Fruit fly (Drosophila melanogaster): ENCODE results near the gene Jhbp15.

The Jhbp15 gene

DNA sequence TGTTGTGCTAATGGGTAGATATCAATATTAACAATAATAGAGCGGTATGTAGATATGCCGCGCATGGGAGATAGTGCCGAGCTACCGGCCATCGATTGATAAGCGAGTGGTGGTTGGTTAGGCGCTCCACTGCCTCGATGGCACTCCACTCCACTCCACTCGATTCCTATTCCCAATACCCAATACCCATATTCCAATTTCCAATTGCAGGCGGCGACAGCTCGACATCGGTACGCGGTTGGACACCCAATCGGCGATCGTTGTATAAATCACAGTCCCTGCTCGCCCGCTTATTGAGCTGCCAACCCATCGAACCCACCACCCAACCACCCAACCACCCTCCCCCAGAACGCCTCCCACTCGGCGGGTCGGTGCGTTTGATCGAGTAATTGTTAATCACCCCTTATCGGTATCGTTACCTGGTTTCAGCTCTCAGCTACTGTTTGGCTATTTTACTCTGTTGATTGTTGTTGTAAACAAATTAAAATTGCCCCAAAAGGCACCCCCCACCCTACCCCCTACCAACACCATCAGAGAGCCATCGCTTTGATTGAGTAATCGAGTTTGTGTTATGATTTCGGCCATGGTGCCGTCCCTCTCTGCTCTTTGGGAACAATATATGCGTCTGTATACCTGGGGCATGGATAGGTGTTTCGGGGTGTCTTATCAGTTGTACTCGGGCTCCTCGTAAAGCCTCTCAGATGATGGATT lies 30.3 kb upstream of the Jhbp15 start, which contains the start of gene HHEX (continued):
- TF ChIP-seq Fer1 (GFP tag; optimal IDR thresholded peaks at IDR 0.05) (peak; percentile 7), sd (tag; optimal IDR thresholded peaks at IDR 0.05) (peak; percentile 76), crc (GFP tag; optimal IDR thresholded peaks at IDR 0.05) (no peak), chinmo (GFP tag; IDR thresholded peaks at IDR 0.05; ENCODE audit: partially characterized antibody) (0 out of 4 replicates have a peak, but pooled peaks have one; percentile 43), lab (GFP tag; optimal IDR thresholded peaks at IDR 0.05) (peak; percentile 95), en (GFP tag; optimal IDR thresholded peaks at IDR 0.05) (no peak), CG34376 (GFP tag; optimal IDR thresholded peaks at IDR 0.05) (peak; percentile 83), Jarid2 (GFP tag; optimal IDR thresholded peaks at IDR 0.05) (peak; percentile 7), CG15601 (tag; optimal IDR thresholded peaks at IDR 0.05) (peak; percentile 4), CG32767 (GFP tag; IDR thresholded peaks at IDR 0.05) (0 out of 2 replicates have a peak, but pooled peaks have one; percentile 14), CG10543 (GFP tag; optimal IDR thresholded peaks at IDR 0.05) (peak; percentile 94), Nf-YC (tag; optimal IDR thresholded peaks at IDR 0.05) (peak; percentile 90), CG5180 (GFP tag; optimal IDR thresholded peaks at IDR 0.05) (peak; percentile 66)

DNA sequence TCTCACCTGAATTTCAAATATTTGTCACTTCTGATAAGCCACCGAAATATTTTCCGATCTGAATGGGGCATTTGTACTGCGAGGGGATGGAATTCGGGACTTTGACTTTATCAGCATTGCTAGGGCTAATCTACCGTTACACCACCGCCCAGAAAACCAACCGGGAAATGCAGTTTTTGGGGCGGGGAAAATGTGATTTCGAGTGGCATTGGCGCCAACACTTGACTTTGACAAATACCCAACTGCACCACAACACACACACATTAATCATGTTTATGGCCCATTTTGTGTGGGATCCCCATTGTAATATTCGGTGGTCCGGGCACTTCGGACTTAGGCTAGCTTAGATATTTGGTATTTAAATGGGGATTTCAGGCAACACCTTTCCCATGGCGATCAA lies 28.2 kb upstream of the Jhbp15 start:
- 0 out of 2 replicates have a peak, but pooled peaks have one; percentile 21 for TF ChIP-seq crol (GFP tag; IDR thresholded peaks at IDR 0.05)
- peak; percentile 45; the same call in 1 of the 2 replicates for TF ChIP-seq sens-2 (GFP tag; IDR thresholded peaks at IDR 0.05)
- TF ChIP-seq CG3163 (GFP tag; optimal IDR thresholded peaks at IDR 0.05): no peak
- TF ChIP-seq Med (GFP tag): peak; percentile 43
- no peak for TF ChIP-seq CG7271 (tag; optimal IDR thresholded peaks at IDR 0.05)
- TF ChIP-seq Side (GFP tag; optimal IDR thresholded peaks at IDR 0.05): no peak
- no peak for TF ChIP-seq fu2 (GFP tag; optimal IDR thresholded peaks at IDR 0.05)
- TF ChIP-seq jigr1 (GFP tag; IDR thresholded peaks at IDR 0.05): no peak
- no peak for TF ChIP-seq Nf-YC (tag; optimal IDR thresholded peaks at IDR 0.05)
- peak; percentile 60 for TF ChIP-seq sd (tag; optimal IDR thresholded peaks at IDR 0.05)
- TF ChIP-seq knrl (GFP tag; IDR thresholded peaks at IDR 0.05; ENCODE audit: partially characterized antibody): no peak
- no peak for TF ChIP-seq hb (GFP tag; IDR thresholded peaks at IDR 0.05; ENCODE audit: partially characterized antibody)
- TF ChIP-seq repo (GFP tag; optimal IDR thresholded peaks at IDR 0.05): no peak
- TF ChIP-seq CG42726 (GFP tag; IDR thresholded peaks at IDR 0.05; ENCODE audit: partially characterized antibody): no peak
- no peak for TF ChIP-seq CG14050 (GFP tag; IDR thresholded peaks at IDR 0.05)
- no peak for TF ChIP-seq CG9215 (GFP tag; IDR thresholded peaks at IDR 0.05)
- no peak for TF ChIP-seq ham (GFP tag; IDR thresholded peaks at IDR 0.05)
- TF ChIP-seq Pdp1 (GFP tag; optimal IDR thresholded peaks at IDR 0.05): peak in 1 of 2 experiments; percentile 47
- TF ChIP-seq CG8388 (GFP tag; optimal IDR thresholded peaks at IDR 0.05): no peak
- TF ChIP-seq amos (GFP tag; IDR thresholded peaks at IDR 0.05; ENCODE audit: partially characterized antibody): no peak
- no peak for TF ChIP-seq pzg (GFP tag; optimal IDR thresholded peaks at IDR 0.05)
- no peak for TF ChIP-seq CG11560 (tag; IDR thresholded peaks at IDR 0.05)
- TF ChIP-seq gfzf (GFP tag; optimal IDR thresholded peaks at IDR 0.05): no peak
- peak; percentile 56 for TF ChIP-seq vnd (GFP tag; IDR thresholded peaks at IDR 0.05; ENCODE audit: partially characterized antibody)
- TF ChIP-seq sens (GFP tag): peak; percentile 40
- TF ChIP-seq ken (GFP tag; IDR thresholded peaks at IDR 0.05): no peak
- no peak for TF ChIP-seq exex (tag; optimal IDR thresholded peaks at IDR 0.05)
- no peak for TF ChIP-seq CG33557 (GFP tag; optimal IDR thresholded peaks at IDR 0.05)
- peak; percentile 32 for TF ChIP-seq lab (GFP tag; optimal IDR thresholded peaks at IDR 0.05)
- TF ChIP-seq HmgZ (tag; optimal IDR thresholded peaks at IDR 0.05): no peak
- TF ChIP-seq slp2 (GFP tag; optimal IDR thresholded peaks at IDR 0.05): no peak
- no peak for TF ChIP-seq Ets97D (GFP tag; optimal IDR thresholded peaks at IDR 0.05)
- no peak for TF ChIP-seq lola (GFP tag; optimal IDR thresholded peaks at IDR 0.05)

All from whole organism, embryonic.